Worm (Caenorhabditis elegans): ENCODE measurements around the gene lin-23.

The lin-23 gene

ce11 chrII:6348360-6348759 is 22.7 kb upstream of the lin-23 start (continued):
- no peak for TF ChIP-seq dpl-1 (GFP tag; optimal IDR thresholded peaks at IDR 0.05)
- TF ChIP-seq F33H1.4 (GFP tag; IDR thresholded peaks at IDR 0.05): no peak
- no peak for TF ChIP-seq Y53F4B.3 (GFP tag; IDR thresholded peaks at IDR 0.05)
- peak; percentile 82 for TF ChIP-seq zfh-2 (GFP tag; conservative IDR thresholded peaks at IDR 0.05)
- no peak for TF ChIP-seq hmg-20 (GFP tag; IDR thresholded peaks at IDR 0.05)
- TF ChIP-seq ama-1 (optimal IDR thresholded peaks at IDR 0.05): peak; percentile 96
- no peak for TF ChIP-seq ama-1 (GFP tag; optimal IDR thresholded peaks at IDR 0.05)
- peak; percentile 73 for TF ChIP-seq atf-7 (tag; optimal IDR thresholded peaks at IDR 0.05)
- no peak for TF ChIP-seq hlh-12 (tag; optimal IDR thresholded peaks at IDR 0.05)
- TF ChIP-seq unc-130 (GFP tag; optimal IDR thresholded peaks at IDR 0.05): no peak
- no peak for TF ChIP-seq lsy-27 (tag; optimal IDR thresholded peaks at IDR 0.05; ENCODE audit: borderline replicate concordance, insufficient read depth)
- no peak for TF ChIP-seq F39B2.1 (GFP tag; IDR thresholded peaks at IDR 0.05)
- TF ChIP-seq madf-6 (GFP tag; IDR thresholded peaks at IDR 0.05): no peak
- peak; percentile 90 for TF ChIP-seq ekl-4 (GFP tag; IDR thresholded peaks at IDR 0.05)
- peak; percentile 69; the same call in 1 of the 2 replicates for TF ChIP-seq lir-1 (GFP tag; conservative IDR thresholded peaks at IDR 0.05)
- no peak for TF ChIP-seq snpc-3.4 (tag; optimal IDR thresholded peaks at IDR 0.05)
- TF ChIP-seq aptf-3 (GFP tag; IDR thresholded peaks at IDR 0.05): no peak
- peak; percentile 72 for TF ChIP-seq lin-54 (GFP tag; optimal IDR thresholded peaks at IDR 0.05)
- TF ChIP-seq zim-3 (tag; optimal IDR thresholded peaks at IDR 0.05): no peak
- TF ChIP-seq attf-6 (GFP tag; IDR thresholded peaks at IDR 0.05): no peak
- peak; percentile 63 for TF ChIP-seq ztf-18 (tag; optimal IDR thresholded peaks at IDR 0.05)
- TF ChIP-seq madf-10 (tag; optimal IDR thresholded peaks at IDR 0.05): peak; percentile 82
- TF ChIP-seq repo-1 (tag; optimal IDR thresholded peaks at IDR 0.05): peak; percentile 52
- peak; percentile 88 for TF ChIP-seq unc-62 (GFP tag; optimal IDR thresholded peaks at IDR 0.05)
- TF ChIP-seq C06A6.2 (GFP tag; conservative IDR thresholded peaks at IDR 0.05): peak; percentile 80
- TF ChIP-seq ceh-91 (GFP tag; IDR thresholded peaks at IDR 0.05): peak; percentile 13; the same call in 1 of the 2 replicates
- TF ChIP-seq lsl-1 (GFP tag; optimal IDR thresholded peaks at IDR 0.05): no peak
- peak; percentile 64 for TF ChIP-seq somi-1 (GFP tag; optimal IDR thresholded peaks at IDR 0.05)
- peak; percentile 85 for TF ChIP-seq mcd-1 (GFP tag; IDR thresholded peaks at IDR 0.05)
- TF ChIP-seq ceh-58 (GFP tag; IDR thresholded peaks at IDR 0.05): no peak
- TF ChIP-seq ztf-28 (GFP tag; IDR thresholded peaks at IDR 0.05): no peak
- no peak; the same call in 1 of the 2 replicates for TF ChIP-seq ceh-100 (GFP tag; IDR thresholded peaks at IDR 0.05)
- peak; percentile 64 for TF ChIP-seq chd-7 (tag; optimal IDR thresholded peaks at IDR 0.05)
- no peak for TF ChIP-seq madf-8 (GFP tag; conservative IDR thresholded peaks at IDR 0.05)
- no peak for TF ChIP-seq F57C9.4 (tag; optimal IDR thresholded peaks at IDR 0.05)
- peak; percentile 72; the same call in 1 of the 2 replicates for TF ChIP-seq lin-26 (GFP tag; IDR thresholded peaks at IDR 0.05)
- TF ChIP-seq attf-5 (GFP tag; optimal IDR thresholded peaks at IDR 0.05): peak; percentile 82
- TF ChIP-seq K12H6.12 (tag; optimal IDR thresholded peaks at IDR 0.05): peak; percentile 75
- TF ChIP-seq ccch-3 (GFP tag; optimal IDR thresholded peaks at IDR 0.05): no peak
- no peak for TF ChIP-seq ztf-3 (GFP tag; optimal IDR thresholded peaks at IDR 0.05)
- peak; percentile 80 for TF ChIP-seq K11D2.4 (GFP tag; IDR thresholded peaks at IDR 0.05)
- no peak for TF ChIP-seq mes-4 (tag; optimal IDR thresholded peaks at IDR 0.05)
- no peak for TF ChIP-seq nfya-1 (tag; optimal IDR thresholded peaks at IDR 0.05; ENCODE audit: borderline replicate concordance, insufficient read depth)
- TF ChIP-seq hrde-1 (tag; optimal IDR thresholded peaks at IDR 0.05; ENCODE audit: borderline replicate concordance): no peak
- TF ChIP-seq sptf-2 (GFP tag; optimal IDR thresholded peaks at IDR 0.05): no peak
- no peak for TF ChIP-seq athp-1 (tag; optimal IDR thresholded peaks at IDR 0.05)
- 0 out of 2 replicates have a peak, but pooled peaks have one; percentile 38 for TF ChIP-seq C17E4.6 (GFP tag; IDR thresholded peaks at IDR 0.05)
- TF ChIP-seq let-607 (tag; optimal IDR thresholded peaks at IDR 0.05): peak in 1 of 2 experiments; percentile 71
- no peak for TF ChIP-seq B0261.1 (tag; optimal IDR thresholded peaks at IDR 0.05)

Data from whole organism, young adult.